Worm (Caenorhabditis elegans) whole organism, L1 larva: ENCODE results near the gene sds-22.

Source experiments
- ama-1 ChIP-seq: fragments of 150-350 bp; optimal IDR thresholded peaks from 2 replicates; lab custom pipeline; 2014
- ces-1 ChIP-seq: fragments of 150-350 bp; optimal IDR thresholded peaks from 2 replicates; lab custom pipeline; 2014; ENCODE audit warnings: missing biosample characterization, missing genetic modification reagents, missing genetic modification characterization
- efl-3 ChIP-seq: fragments of 200-800 bp; sonication (Bioruptor generic); optimal IDR thresholded peaks from 2 replicates; lab custom pipeline; 2018; ENCODE audit warnings: mild to moderate bottlenecking, missing genetic modification characterization, missing compliant biosample characterization

DNA sequence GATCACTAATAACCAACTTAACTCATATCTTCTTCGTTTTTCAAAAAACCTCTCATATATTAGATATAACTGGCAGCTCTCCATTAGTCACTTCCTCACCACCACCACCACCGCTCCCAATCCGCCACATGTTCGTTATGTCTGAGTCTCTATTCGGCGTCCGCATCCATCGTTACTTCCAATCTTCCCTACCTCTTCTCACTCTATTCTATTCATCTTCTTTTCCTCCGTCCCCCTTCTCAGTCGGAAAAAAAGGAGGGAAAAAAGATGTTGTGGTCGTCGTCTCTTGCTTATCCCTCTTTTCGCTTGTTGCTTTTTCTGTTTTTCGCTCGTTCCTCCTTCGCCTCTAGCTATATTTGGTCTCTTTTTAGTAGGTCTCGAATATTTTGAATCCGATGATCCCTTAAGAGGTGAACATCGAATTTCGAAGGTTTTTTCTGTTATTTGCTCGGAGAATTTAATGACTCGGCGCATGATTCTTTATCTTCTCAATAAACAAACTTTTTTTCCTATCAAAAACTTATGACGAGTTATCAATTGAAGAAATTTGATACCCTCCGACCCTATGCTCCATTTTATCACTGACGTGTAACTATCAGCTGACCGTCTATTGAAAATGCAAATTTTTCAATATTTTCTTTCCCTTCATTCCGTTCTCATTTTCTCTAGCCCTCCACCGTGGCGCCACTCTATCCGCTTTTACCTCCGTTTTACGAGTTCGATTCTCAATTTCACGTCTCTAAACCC lies 33.8 kb downstream of the sds-22 start:
- peak; percentile 58 for TF ChIP-seq ama-1 (lab: Kevin White, UChicago)
- no peak for TF ChIP-seq efl-3 (GFP tag; lab: Kevin White, UChicago)
- no peak for TF ChIP-seq ces-1
